Worm (Caenorhabditis elegans): ENCODE measurements around the gene T16A9.3.

The T16A9.3 gene

ce11 chrV:14240694-14241201 is 35.4 kb downstream of the T16A9.3 start, which contains the start of gene K02E11.10:
Gene K02E11.10 (minus strand): TSS chrV:14241151.
- TF ChIP-seq pes-1 (GFP tag; IDR thresholded peaks at IDR 0.05) (no peak), ceh-36 (tag; optimal IDR thresholded peaks at IDR 0.05) (no peak), tbx-11 (GFP tag; IDR thresholded peaks at IDR 0.05) (no peak), flt-1 (GFP tag; IDR thresholded peaks at IDR 0.05) (no peak), scrt-1 (GFP tag; IDR thresholded peaks at IDR 0.05) (no peak), sea-1 (GFP tag; conservative IDR thresholded peaks at IDR 0.05) (no peak), hmbx-1 (tag; optimal IDR thresholded peaks at IDR 0.05) (no peak), hnd-1 (tag; optimal IDR thresholded peaks at IDR 0.05) (no peak)

ce11 chrV:14243904-14244303 is 38.6 kb downstream of the T16A9.3 start, which contains the start of gene sre-7:
Gene sre-7 (plus strand): TSS chrV:14244204.
- no peak for TF ChIP-seq ceh-36 (tag; optimal IDR thresholded peaks at IDR 0.05)
- no peak for TF ChIP-seq aly-1 (tag; optimal IDR thresholded peaks at IDR 0.05)
- TF ChIP-seq tbx-11 (GFP tag; IDR thresholded peaks at IDR 0.05), result no peak
- no peak for TF ChIP-seq tbx-37 (GFP tag; conservative IDR thresholded peaks at IDR 0.05)
- no peak for TF ChIP-seq scrt-1 (GFP tag; IDR thresholded peaks at IDR 0.05)
- TF ChIP-seq F13C5.2 (tag; optimal IDR thresholded peaks at IDR 0.05), result no peak
- TF ChIP-seq flt-1 (GFP tag; IDR thresholded peaks at IDR 0.05), result no peak
- TF ChIP-seq tra-4 (tag; optimal IDR thresholded peaks at IDR 0.05), result no peak
- no peak for TF ChIP-seq ceh-13 (GFP tag; optimal IDR thresholded peaks at IDR 0.05)
- no peak for TF ChIP-seq pes-1 (GFP tag; IDR thresholded peaks at IDR 0.05)
- no peak for TF ChIP-seq B0310.2 (tag; optimal IDR thresholded peaks at IDR 0.05)

- TF ChIP-seq aly-1 (tag; optimal IDR thresholded peaks at IDR 0.05), result no peak
- TF ChIP-seq sea-1 (GFP tag; conservative IDR thresholded peaks at IDR 0.05), result no peak
- no peak for TF ChIP-seq scrt-1 (GFP tag; IDR thresholded peaks at IDR 0.05)
- no peak for TF ChIP-seq ceh-36 (tag; optimal IDR thresholded peaks at IDR 0.05)
- TF ChIP-seq tbx-37 (GFP tag; conservative IDR thresholded peaks at IDR 0.05), result no peak
- TF ChIP-seq ets-7 (tag; optimal IDR thresholded peaks at IDR 0.05), result no peak
- no peak for TF ChIP-seq ama-1 (optimal IDR thresholded peaks at IDR 0.05)
- TF ChIP-seq hmg-4 (GFP tag; optimal IDR thresholded peaks at IDR 0.05), result no peak
- TF ChIP-seq pes-1 (GFP tag; IDR thresholded peaks at IDR 0.05), result no peak
- no peak for TF ChIP-seq F13C5.2 (tag; optimal IDR thresholded peaks at IDR 0.05)
- TF ChIP-seq ceh-13 (GFP tag; optimal IDR thresholded peaks at IDR 0.05), result no peak
- TF ChIP-seq tbx-11 (GFP tag; IDR thresholded peaks at IDR 0.05), result no peak
Observed at ce11 chrV:14246761-14247160, 41.4 kb downstream of the T16A9.3 start, which contains the start of gene K02E11.3. Gene K02E11.3 (minus strand): TSS chrV:14246861.

ce11 chrV:14248025-14248424 is 42.7 kb downstream of the T16A9.3 start, which contains the start of gene K02E11.4:
Gene K02E11.4 (minus strand): TSS chrV:14248125.
- no peak for TF ChIP-seq B0310.2 (tag; optimal IDR thresholded peaks at IDR 0.05)

ce11 chrV:14248654-14249053 is 43.3 kb downstream of the T16A9.3 start, which contains the start of gene K02E11.6:
Gene K02E11.6 (plus strand): TSS chrV:14248802.
- no peak for TF ChIP-seq pes-1 (GFP tag; IDR thresholded peaks at IDR 0.05)
- no peak for TF ChIP-seq flt-1 (GFP tag; IDR thresholded peaks at IDR 0.05)
- TF ChIP-seq B0310.2 (tag; optimal IDR thresholded peaks at IDR 0.05), result no peak
- no peak for TF ChIP-seq aly-1 (tag; optimal IDR thresholded peaks at IDR 0.05)
- no peak for TF ChIP-seq ama-1 (optimal IDR thresholded peaks at IDR 0.05)
- no peak for TF ChIP-seq hmbx-1 (tag; optimal IDR thresholded peaks at IDR 0.05)
- TF ChIP-seq hnd-1 (tag; optimal IDR thresholded peaks at IDR 0.05), result no peak
- TF ChIP-seq tbx-37 (GFP tag; conservative IDR thresholded peaks at IDR 0.05), result no peak
- TF ChIP-seq tbx-11 (GFP tag; IDR thresholded peaks at IDR 0.05), result no peak
- no peak for TF ChIP-seq sea-1 (GFP tag; conservative IDR thresholded peaks at IDR 0.05)
- no peak for TF ChIP-seq F13C5.2 (tag; optimal IDR thresholded peaks at IDR 0.05)
- TF ChIP-seq ets-7 (tag; optimal IDR thresholded peaks at IDR 0.05), result no peak
- no peak for TF ChIP-seq scrt-1 (GFP tag; IDR thresholded peaks at IDR 0.05)

- TF ChIP-seq flt-1 (GFP tag; IDR thresholded peaks at IDR 0.05), result no peak
- no peak for TF ChIP-seq tra-4 (tag; optimal IDR thresholded peaks at IDR 0.05)
- no peak for TF ChIP-seq F13C5.2 (tag; optimal IDR thresholded peaks at IDR 0.05)
- no peak for TF ChIP-seq hmg-4 (GFP tag; optimal IDR thresholded peaks at IDR 0.05)
- TF ChIP-seq aly-1 (tag; optimal IDR thresholded peaks at IDR 0.05), result no peak
- TF ChIP-seq ceh-13 (GFP tag; optimal IDR thresholded peaks at IDR 0.05), result no peak
- no peak for TF ChIP-seq tbx-37 (GFP tag; conservative IDR thresholded peaks at IDR 0.05)
- TF ChIP-seq ceh-36 (tag; optimal IDR thresholded peaks at IDR 0.05), result no peak
- TF ChIP-seq hmbx-1 (tag; optimal IDR thresholded peaks at IDR 0.05), result no peak
Observed at ce11 chrV:14252025-14252424, 46.7 kb downstream of the T16A9.3 start, which contains the start of gene K02E11.5. Gene K02E11.5 (plus strand): TSS chrV:14252325.

ce11 chrV:14254221-14254620 is 48.9 kb downstream of the T16A9.3 start, which contains the start of gene K02E11.7:
Gene K02E11.7 (minus strand): TSS chrV:14254321.
- TF ChIP-seq ceh-13 (GFP tag; optimal IDR thresholded peaks at IDR 0.05) (no peak), tbx-11 (GFP tag; IDR thresholded peaks at IDR 0.05) (no peak), hnd-1 (tag; optimal IDR thresholded peaks at IDR 0.05) (no peak), sea-1 (GFP tag; conservative IDR thresholded peaks at IDR 0.05) (no peak), F13C5.2 (tag; optimal IDR thresholded peaks at IDR 0.05) (no peak), tra-4 (tag; optimal IDR thresholded peaks at IDR 0.05) (no peak), B0310.2 (tag; optimal IDR thresholded peaks at IDR 0.05) (no peak), ceh-36 (tag; optimal IDR thresholded peaks at IDR 0.05) (no peak), scrt-1 (GFP tag; IDR thresholded peaks at IDR 0.05) (no peak), ama-1 (optimal IDR thresholded peaks at IDR 0.05) (no peak)

- TF ChIP-seq flt-1 (GFP tag; IDR thresholded peaks at IDR 0.05), result no peak
- no peak for TF ChIP-seq hmbx-1 (tag; optimal IDR thresholded peaks at IDR 0.05)
- TF ChIP-seq sea-1 (GFP tag; conservative IDR thresholded peaks at IDR 0.05), result no peak
- no peak for TF ChIP-seq ceh-13 (GFP tag; optimal IDR thresholded peaks at IDR 0.05)
- TF ChIP-seq tbx-11 (GFP tag; IDR thresholded peaks at IDR 0.05), result no peak
- TF ChIP-seq scrt-1 (GFP tag; IDR thresholded peaks at IDR 0.05), result no peak
- no peak for TF ChIP-seq ceh-36 (tag; optimal IDR thresholded peaks at IDR 0.05)
- no peak for TF ChIP-seq hmg-4 (GFP tag; optimal IDR thresholded peaks at IDR 0.05)
- no peak for TF ChIP-seq aly-1 (tag; optimal IDR thresholded peaks at IDR 0.05)
- no peak for TF ChIP-seq pes-1 (GFP tag; IDR thresholded peaks at IDR 0.05)
Observed at ce11 chrV:14256813-14257212, 51.5 kb downstream of the T16A9.3 start, which contains the start of gene sre-8. Gene sre-8 (plus strand): TSS chrV:14257113.

All from whole organism, early embryonic.